Worm (Caenorhabditis elegans): ENCODE results near the gene cpb-2.

Gene cpb-2

DNA sequence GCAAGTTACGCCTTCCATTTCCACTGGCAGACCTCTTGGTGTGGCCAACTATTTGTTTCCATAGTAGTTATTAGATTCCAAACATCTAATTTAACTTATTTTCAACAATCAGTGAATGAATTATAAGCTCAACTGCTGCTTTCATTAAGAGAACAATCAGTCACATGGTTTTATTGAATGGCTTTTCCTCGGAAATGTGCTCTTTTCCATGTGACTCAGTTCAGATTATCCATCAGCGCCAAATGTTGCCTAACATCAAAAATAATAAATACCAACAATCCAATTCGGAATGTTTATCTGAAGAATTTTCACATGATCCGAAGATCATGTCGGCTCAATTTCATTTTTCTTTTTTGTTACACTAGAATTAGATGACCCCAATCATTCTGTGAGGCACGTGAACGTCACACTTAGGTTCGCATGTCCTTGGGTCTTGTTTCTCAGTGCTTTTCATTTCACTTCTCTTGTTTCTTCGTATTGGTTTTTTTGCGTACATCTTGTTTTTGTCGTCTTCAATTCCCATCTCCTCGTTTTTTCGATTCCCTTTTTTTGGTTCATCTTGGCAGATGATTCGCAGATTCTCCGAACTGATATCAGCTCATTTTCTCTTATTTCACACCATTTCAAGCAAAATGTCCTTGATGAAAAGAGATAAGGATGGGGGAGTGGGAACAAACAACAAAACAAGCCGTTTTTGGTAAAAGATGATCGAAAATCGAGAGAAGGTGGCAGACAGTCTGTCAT lies 16.3 kb upstream of the cpb-2 start:
- no peak for TF ChIP-seq bed-3 (GFP tag; optimal IDR thresholded peaks at IDR 0.05)
- peak; percentile 59 for TF ChIP-seq elt-1 (tag; optimal IDR thresholded peaks at IDR 0.05; ENCODE audit: borderline replicate concordance, insufficient read depth)

ce11 chrII:6177975-6178742 lies 14.4 kb upstream of the cpb-2 start:
- TF ChIP-seq drap-1 (GFP tag; optimal IDR thresholded peaks at IDR 0.05) = no peak

- TF ChIP-seq drap-1 (GFP tag; optimal IDR thresholded peaks at IDR 0.05) = no peak
- TF ChIP-seq bed-3 (GFP tag; optimal IDR thresholded peaks at IDR 0.05) = no peak
- no peak for TF ChIP-seq blmp-1 (tag; optimal IDR thresholded peaks at IDR 0.05)
- no peak for TF ChIP-seq elt-1 (tag; optimal IDR thresholded peaks at IDR 0.05; ENCODE audit: borderline replicate concordance, insufficient read depth)
- no peak for TF ChIP-seq lin-32 (GFP tag; optimal IDR thresholded peaks at IDR 0.05)
- no peak for TF ChIP-seq lin-13 (tag; optimal IDR thresholded peaks at IDR 0.05)
- TF ChIP-seq snpc-4 (tag; optimal IDR thresholded peaks at IDR 0.05) = no peak
- no peak for TF ChIP-seq cnd-1 (tag; optimal IDR thresholded peaks at IDR 0.05)
- no peak for TF ChIP-seq flh-1 (GFP tag; optimal IDR thresholded peaks at IDR 0.05)
- no peak for TF ChIP-seq sptf-1 (tag; optimal IDR thresholded peaks at IDR 0.05)
- no peak for TF ChIP-seq nhr-28 (tag; optimal IDR thresholded peaks at IDR 0.05)
- TF ChIP-seq nhr-12 (tag; optimal IDR thresholded peaks at IDR 0.05) = no peak
- TF ChIP-seq unc-39 (tag; optimal IDR thresholded peaks at IDR 0.05) = no peak
- TF ChIP-seq ceh-83 (GFP tag; optimal IDR thresholded peaks at IDR 0.05) = no peak
- TF ChIP-seq mab-5 (tag; optimal IDR thresholded peaks at IDR 0.05) = no peak
- no peak for TF ChIP-seq unc-120 (tag; optimal IDR thresholded peaks at IDR 0.05; ENCODE audit: poor library complexity, severe bottlenecking)
- TF ChIP-seq ceh-43 (GFP tag; optimal IDR thresholded peaks at IDR 0.05) = no peak
These were observed 13.8 kb upstream of the cpb-2 start for ce11 chrII:6178743-6179129.

- TF ChIP-seq zip-8 (tag; optimal IDR thresholded peaks at IDR 0.05) = no peak
These were observed 13.1 kb upstream of the cpb-2 start, which contains the start of gene F40H3.1 for ce11 chrII:6179531-6179930. F40H3.1 (plus strand) TSS chrII:6179831.

ce11 chrII:6180552-6180951 lies 12.0 kb upstream of the cpb-2 start:
- TF ChIP-seq nhr-12 (tag; optimal IDR thresholded peaks at IDR 0.05) (no peak), nhr-237 (tag; optimal IDR thresholded peaks at IDR 0.05) (no peak), unc-39 (tag; optimal IDR thresholded peaks at IDR 0.05) (no peak), lsy-2 (tag; optimal IDR thresholded peaks at IDR 0.05) (no peak), nhr-76 (tag; optimal IDR thresholded peaks at IDR 0.05) (no peak)

ce11 chrII:6181337-6181736 lies 11.2 kb upstream of the cpb-2 start:
- peak; percentile 16 for TF ChIP-seq ces-1 (GFP tag; optimal IDR thresholded peaks at IDR 0.05)
- TF ChIP-seq ceh-43 (GFP tag; optimal IDR thresholded peaks at IDR 0.05) = no peak
- TF ChIP-seq nhr-2 (tag; optimal IDR thresholded peaks at IDR 0.05) = no peak
- TF ChIP-seq ceh-83 (GFP tag; optimal IDR thresholded peaks at IDR 0.05) = no peak
- peak; percentile 56 for TF ChIP-seq unc-120 (tag; optimal IDR thresholded peaks at IDR 0.05; ENCODE audit: poor library complexity, severe bottlenecking)
- TF ChIP-seq snpc-4 (tag; optimal IDR thresholded peaks at IDR 0.05) = no peak
- no peak for TF ChIP-seq lsy-2 (tag; optimal IDR thresholded peaks at IDR 0.05)
- no peak for TF ChIP-seq nhr-237 (tag; optimal IDR thresholded peaks at IDR 0.05)
- no peak for TF ChIP-seq zip-8 (tag; optimal IDR thresholded peaks at IDR 0.05)
- peak; percentile 62 for TF ChIP-seq hlh-1 (tag; optimal IDR thresholded peaks at IDR 0.05)

DNA sequence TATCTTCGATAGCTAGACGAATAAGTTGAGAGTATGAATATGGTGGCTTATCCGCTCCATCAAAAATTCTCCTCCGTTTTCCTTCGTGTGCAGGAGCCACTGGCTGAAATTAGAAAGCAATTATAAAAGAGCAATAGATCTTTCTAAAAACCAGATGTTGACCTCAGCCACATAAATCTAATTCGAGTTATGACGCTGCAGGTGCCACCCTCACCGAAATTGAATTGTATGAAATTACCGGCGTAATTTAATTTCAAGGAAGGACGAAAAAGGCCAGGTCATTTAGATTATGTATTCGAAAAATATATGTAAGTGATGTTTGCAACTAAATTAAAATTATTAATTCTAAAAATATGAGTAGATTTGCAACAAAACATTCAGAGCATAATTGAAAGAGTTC lies 1.8 kb upstream of the cpb-2 start:
- no peak for TF ChIP-seq snpc-4 (tag; optimal IDR thresholded peaks at IDR 0.05)
- TF ChIP-seq mep-1 (tag; optimal IDR thresholded peaks at IDR 0.05) = no peak
- no peak for TF ChIP-seq unc-39 (tag; optimal IDR thresholded peaks at IDR 0.05)
- TF ChIP-seq ceh-83 (GFP tag; optimal IDR thresholded peaks at IDR 0.05) = no peak
- TF ChIP-seq mab-5 (tag; optimal IDR thresholded peaks at IDR 0.05) = no peak
- no peak for TF ChIP-seq bed-3 (GFP tag; optimal IDR thresholded peaks at IDR 0.05)
- TF ChIP-seq ces-1 (GFP tag; optimal IDR thresholded peaks at IDR 0.05) = peak; percentile 95

All from whole organism, mixed stage, embryonic.